Fruit fly (Drosophila melanogaster) whole organism: ENCODE measurements around the gene Mgat4b.

Experiments used
- Dll ChIP-seq: fragments of >200 bp; optimal IDR thresholded peaks from 2 replicates; lab custom pipeline; 2017
- pan ChIP-seq: fragments of >200 bp; optimal IDR thresholded peaks from 2 replicates; lab custom pipeline; 2017
- psq ChIP-seq: fragments of >200 bp; optimal IDR thresholded peaks from 2 replicates; lab custom pipeline; 2017

- no peak for TF ChIP-seq Dll
- no peak for TF ChIP-seq pan (lab: Kevin White, UChicago)
- no peak for TF ChIP-seq psq (lab: Kevin White, UChicago)
Measured at dm6 chr3L:14761837-14762785, 7.0 kb downstream of the Mgat4b start, which contains the start of the genes Tsen34 and Mgat4a.
